Worm (Caenorhabditis elegans): ENCODE results near the gene C45G9.10.
A peak's percentile ranks its signal among the peaks of the same experiment; 100 is the strongest.

Gene C45G9.10

ce11 chrIII:5074398-5074797 is 12.7 kb upstream of the C45G9.10 start, which contains the start of gene ttbk-6:
ttbk-6 (plus strand) TSS chrIII:5074698.
- TF ChIP-seq zfh-2 (GFP tag; conservative IDR thresholded peaks at IDR 0.05) (no peak), lin-35 (GFP tag; optimal IDR thresholded peaks at IDR 0.05) (no peak), nhr-80 (tag; optimal IDR thresholded peaks at IDR 0.05) (no peak), tbx-9 (tag; optimal IDR thresholded peaks at IDR 0.05; ENCODE audit: borderline replicate concordance) (no peak), F55B11.4 (tag; optimal IDR thresholded peaks at IDR 0.05; ENCODE audit: borderline replicate concordance, insufficient read depth) (no peak), nhr-120 (GFP tag; IDR thresholded peaks at IDR 0.05) (no peak), pha-4 (tag; optimal IDR thresholded peaks at IDR 0.05) (no peak), nhr-27 (tag; optimal IDR thresholded peaks at IDR 0.05) (no peak), pbrm-1 (GFP tag; IDR thresholded peaks at IDR 0.05) (no peak), F10E7.11 (tag; optimal IDR thresholded peaks at IDR 0.05) (no peak), unc-62 (GFP tag; optimal IDR thresholded peaks at IDR 0.05) (no peak), sptf-2 (GFP tag; optimal IDR thresholded peaks at IDR 0.05) (no peak)

ce11 chrIII:5071509-5071908 is 9.8 kb upstream of the C45G9.10 start, which contains the start of gene C45G9.12:
C45G9.12 (minus strand) TSS chrIII:5071609.
- TF ChIP-seq zfh-2 (GFP tag; conservative IDR thresholded peaks at IDR 0.05), result no peak
- TF ChIP-seq repo-1 (tag; optimal IDR thresholded peaks at IDR 0.05), result no peak
- TF ChIP-seq ZK185.1 (tag; optimal IDR thresholded peaks at IDR 0.05; ENCODE audit: poor library complexity, severe bottlenecking), result no peak
- TF ChIP-seq ztf-26 (tag; optimal IDR thresholded peaks at IDR 0.05), result no peak
- no peak for TF ChIP-seq F37B4.10 (GFP tag; IDR thresholded peaks at IDR 0.05)

- no peak for TF ChIP-seq ceh-40 (GFP tag; IDR thresholded peaks at IDR 0.05)
- no peak for TF ChIP-seq dox-1 (GFP tag; IDR thresholded peaks at IDR 0.05)
- TF ChIP-seq nhr-90 (tag; optimal IDR thresholded peaks at IDR 0.05), result no peak
- TF ChIP-seq hmg-20 (GFP tag; IDR thresholded peaks at IDR 0.05), result no peak
- TF ChIP-seq die-1 (tag; optimal IDR thresholded peaks at IDR 0.05), result no peak
- TF ChIP-seq Y67H2A.10 (GFP tag; conservative IDR thresholded peaks at IDR 0.05), result peak; percentile 57; the same call in 1 of the 2 replicates
- TF ChIP-seq ceh-100 (GFP tag; IDR thresholded peaks at IDR 0.05), result peak; percentile 47; the same call in 1 of the 2 replicates
- peak; percentile 37; the same call in 1 of the 2 replicates for TF ChIP-seq rcor-1 (GFP tag; IDR thresholded peaks at IDR 0.05)
- no peak for TF ChIP-seq ztf-26 (tag; optimal IDR thresholded peaks at IDR 0.05)
- peak; percentile 50 for TF ChIP-seq xnd-1 (tag; optimal IDR thresholded peaks at IDR 0.05)
- no peak for TF ChIP-seq F57C9.4 (tag; optimal IDR thresholded peaks at IDR 0.05)
- TF ChIP-seq F37B4.10 (GFP tag; IDR thresholded peaks at IDR 0.05), result no peak
- no peak for TF ChIP-seq B0035.1 (tag; optimal IDR thresholded peaks at IDR 0.05)
- no peak for TF ChIP-seq akir-1 (GFP tag; optimal IDR thresholded peaks at IDR 0.05)
- TF ChIP-seq hsf-1 (GFP tag; IDR thresholded peaks at IDR 0.05), result no peak
- no peak for TF ChIP-seq lin-26 (GFP tag; IDR thresholded peaks at IDR 0.05)
- no peak for TF ChIP-seq lin-40 (tag; optimal IDR thresholded peaks at IDR 0.05)
- no peak for TF ChIP-seq madf-3 (GFP tag; IDR thresholded peaks at IDR 0.05)
- no peak for TF ChIP-seq dpff-1 (tag; optimal IDR thresholded peaks at IDR 0.05)
- no peak for TF ChIP-seq attf-3 (GFP tag; conservative IDR thresholded peaks at IDR 0.05)
- TF ChIP-seq Y56A3A.18 (GFP tag; IDR thresholded peaks at IDR 0.05), result no peak
- TF ChIP-seq T26A5.8 (tag; optimal IDR thresholded peaks at IDR 0.05), result no peak
- no peak; the same call in 1 of the 2 replicates for TF ChIP-seq mcd-1 (GFP tag; IDR thresholded peaks at IDR 0.05)
- no peak for TF ChIP-seq chd-7 (tag; optimal IDR thresholded peaks at IDR 0.05)
- TF ChIP-seq ccch-3 (GFP tag; optimal IDR thresholded peaks at IDR 0.05), result no peak
- no peak for TF ChIP-seq C06A6.2 (GFP tag; conservative IDR thresholded peaks at IDR 0.05)
- TF ChIP-seq F49E8.2 (tag; optimal IDR thresholded peaks at IDR 0.05; ENCODE audit: insufficient read depth), result no peak
- TF ChIP-seq tbp1 (GFP tag; optimal IDR thresholded peaks at IDR 0.05), result no peak
- TF ChIP-seq cebp-2 (GFP tag; IDR thresholded peaks at IDR 0.05), result no peak
- TF ChIP-seq madf-8 (GFP tag; conservative IDR thresholded peaks at IDR 0.05), result peak; percentile 36
- no peak for TF ChIP-seq nhr-80 (tag; optimal IDR thresholded peaks at IDR 0.05)
- no peak for TF ChIP-seq nfya-1 (tag; optimal IDR thresholded peaks at IDR 0.05; ENCODE audit: borderline replicate concordance, insufficient read depth)
These were observed 7.1 kb upstream of the C45G9.10 start, which contains the start of the genes C45G9.11 and C45G9.2 for ce11 chrIII:5068675-5069233. C45G9.11 (minus strand) TSS chrIII:5068725. C45G9.2 (plus strand) TSS chrIII:5069066.
